Worm (Caenorhabditis elegans): ENCODE data around the gene syd-2.

Gene syd-2

ce11 chrX:10556764-10557163 is 1.7 kb upstream of the syd-2 start:
- no peak for TF ChIP-seq mep-1 (tag; optimal IDR thresholded peaks at IDR 0.05)
- no peak for TF ChIP-seq cnd-1 (tag; optimal IDR thresholded peaks at IDR 0.05)
- peak; percentile 31 for TF ChIP-seq unc-120 (tag; optimal IDR thresholded peaks at IDR 0.05; ENCODE audit: poor library complexity, severe bottlenecking)
- peak; percentile 52 for TF ChIP-seq lin-32 (GFP tag; optimal IDR thresholded peaks at IDR 0.05)
- TF ChIP-seq hlh-1 (tag; optimal IDR thresholded peaks at IDR 0.05): peak; percentile 42

DNA sequence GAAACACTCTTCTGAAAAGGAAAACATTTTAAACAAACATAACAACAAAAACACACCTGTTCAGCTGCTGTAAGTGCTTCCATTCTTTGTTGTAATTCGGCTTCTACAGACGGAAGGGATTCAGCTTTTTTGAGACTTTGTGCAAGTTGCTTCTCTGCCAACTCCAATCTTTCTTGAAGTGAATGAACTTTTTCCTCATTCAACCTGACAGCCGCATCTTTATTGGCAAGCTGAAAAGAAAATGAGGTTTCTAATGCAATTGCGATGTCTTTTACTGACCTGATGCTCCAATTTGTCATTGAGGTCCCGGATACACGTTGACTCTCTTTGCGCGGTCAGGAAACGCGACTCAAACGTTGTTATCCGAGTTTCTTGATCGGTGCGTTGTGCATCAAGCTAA is 2.0 kb downstream of the syd-2 start:
- TF ChIP-seq ceh-39 (tag; optimal IDR thresholded peaks at IDR 0.05): no peak
- TF ChIP-seq ces-1 (GFP tag; optimal IDR thresholded peaks at IDR 0.05): peak; percentile 6

ce11 chrX:10545716-10546115 is 9.3 kb downstream of the syd-2 start, which contains the start of gene F59F5.5:
TSS of gene F59F5.5 (plus strand) at chrX:10546016.
- TF ChIP-seq elt-3 (tag; optimal IDR thresholded peaks at IDR 0.05): no peak
- TF ChIP-seq ceh-43 (GFP tag; optimal IDR thresholded peaks at IDR 0.05): no peak
- TF ChIP-seq nhr-28 (tag; optimal IDR thresholded peaks at IDR 0.05): no peak
- TF ChIP-seq sptf-1 (tag; optimal IDR thresholded peaks at IDR 0.05): no peak
- TF ChIP-seq lin-13 (tag; optimal IDR thresholded peaks at IDR 0.05): no peak
- no peak for TF ChIP-seq nhr-2 (tag; optimal IDR thresholded peaks at IDR 0.05)
- no peak for TF ChIP-seq M03D4.4 (tag; optimal IDR thresholded peaks at IDR 0.05)
- TF ChIP-seq elt-1 (tag; optimal IDR thresholded peaks at IDR 0.05; ENCODE audit: borderline replicate concordance, insufficient read depth): no peak
- no peak for TF ChIP-seq unc-39 (tag; optimal IDR thresholded peaks at IDR 0.05)
- no peak for TF ChIP-seq bed-3 (GFP tag; optimal IDR thresholded peaks at IDR 0.05)
- TF ChIP-seq ceh-39 (tag; optimal IDR thresholded peaks at IDR 0.05): no peak
- TF ChIP-seq ham-2 (GFP tag; optimal IDR thresholded peaks at IDR 0.05): no peak
- TF ChIP-seq lin-32 (GFP tag; optimal IDR thresholded peaks at IDR 0.05): no peak
- TF ChIP-seq lsy-2 (tag; optimal IDR thresholded peaks at IDR 0.05): no peak

DNA sequence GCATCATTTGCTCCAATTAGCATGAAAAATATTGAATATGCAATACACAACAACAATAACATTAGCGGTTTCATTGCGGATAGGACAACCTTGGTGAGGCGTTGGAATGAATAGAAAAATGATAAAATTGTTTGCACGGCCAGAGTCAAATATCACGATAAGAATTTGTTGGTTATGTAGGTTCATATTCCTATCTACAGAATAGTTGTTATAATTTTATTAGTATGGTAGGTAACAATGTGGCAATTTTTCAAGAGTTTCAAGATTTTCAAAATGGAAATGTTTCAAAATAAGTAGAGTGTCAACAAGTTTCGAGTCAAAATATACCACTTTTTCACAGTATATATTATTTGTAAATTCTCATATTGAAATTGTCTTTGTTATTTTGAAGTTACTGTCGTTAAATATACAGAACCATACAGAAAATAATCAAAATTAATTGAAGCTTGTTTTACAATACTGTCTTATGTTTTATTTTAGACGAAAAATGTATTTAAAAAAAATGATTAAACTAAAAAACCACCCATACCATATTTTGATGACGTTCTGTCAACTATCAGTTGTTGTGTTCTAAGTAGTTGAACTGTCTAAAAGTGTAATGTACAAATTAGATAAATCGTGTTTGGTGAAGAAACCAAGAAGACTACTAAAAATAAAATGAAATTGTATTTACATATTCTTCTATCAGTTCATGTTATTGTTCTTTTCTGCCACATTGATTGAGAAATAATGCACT is 12.6 kb downstream of the syd-2 start, which contains the start of the genes F59F5.3 and F59F5.4:
F59F5.3 (minus strand) TSS at position 101 of the 736 bp plus-strand sequence.
F59F5.4 (plus strand) TSS at position 686 of the 736 bp plus-strand sequence.
- TF ChIP-seq unc-120 (tag; optimal IDR thresholded peaks at IDR 0.05; ENCODE audit: poor library complexity, severe bottlenecking) (no peak), ceh-39 (tag; optimal IDR thresholded peaks at IDR 0.05) (no peak), lsy-2 (tag; optimal IDR thresholded peaks at IDR 0.05) (no peak), ztf-11 (tag; optimal IDR thresholded peaks at IDR 0.05) (no peak), lin-13 (tag; optimal IDR thresholded peaks at IDR 0.05) (no peak), blmp-1 (tag; optimal IDR thresholded peaks at IDR 0.05) (no peak), nhr-28 (tag; optimal IDR thresholded peaks at IDR 0.05) (no peak), cnd-1 (tag; optimal IDR thresholded peaks at IDR 0.05) (no peak), ceh-43 (GFP tag; optimal IDR thresholded peaks at IDR 0.05) (no peak), mab-5 (tag; optimal IDR thresholded peaks at IDR 0.05) (no peak), sptf-1 (tag; optimal IDR thresholded peaks at IDR 0.05) (no peak), hlh-1 (tag; optimal IDR thresholded peaks at IDR 0.05) (no peak)

DNA sequence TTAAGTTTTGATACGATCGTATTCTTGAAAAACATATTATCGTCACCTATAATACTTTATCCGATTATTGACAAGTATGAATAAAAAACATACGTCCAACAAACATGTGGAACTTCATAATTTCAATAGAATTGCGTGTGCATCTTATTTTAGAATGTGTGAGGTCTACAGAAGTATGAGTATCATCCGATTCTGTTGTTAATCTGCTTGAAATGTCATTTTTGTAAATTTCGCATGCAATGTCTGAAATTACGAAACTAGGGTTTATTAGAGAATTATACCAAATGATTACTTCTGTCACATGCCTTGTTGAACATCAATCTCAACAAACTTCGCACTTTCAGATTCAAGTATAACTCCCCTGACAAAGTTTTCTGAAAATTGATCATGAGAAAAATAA is 13.2 kb downstream of the syd-2 start:
- no peak for TF ChIP-seq nhr-237 (tag; optimal IDR thresholded peaks at IDR 0.05)
- TF ChIP-seq lsy-2 (tag; optimal IDR thresholded peaks at IDR 0.05): no peak
- no peak for TF ChIP-seq ces-1 (GFP tag; optimal IDR thresholded peaks at IDR 0.05)
- TF ChIP-seq nhr-2 (tag; optimal IDR thresholded peaks at IDR 0.05): no peak
- no peak for TF ChIP-seq bed-3 (GFP tag; optimal IDR thresholded peaks at IDR 0.05)
- TF ChIP-seq elt-3 (tag; optimal IDR thresholded peaks at IDR 0.05): no peak
- no peak for TF ChIP-seq nhr-28 (tag; optimal IDR thresholded peaks at IDR 0.05)
- no peak for TF ChIP-seq ceh-43 (GFP tag; optimal IDR thresholded peaks at IDR 0.05)

DNA sequence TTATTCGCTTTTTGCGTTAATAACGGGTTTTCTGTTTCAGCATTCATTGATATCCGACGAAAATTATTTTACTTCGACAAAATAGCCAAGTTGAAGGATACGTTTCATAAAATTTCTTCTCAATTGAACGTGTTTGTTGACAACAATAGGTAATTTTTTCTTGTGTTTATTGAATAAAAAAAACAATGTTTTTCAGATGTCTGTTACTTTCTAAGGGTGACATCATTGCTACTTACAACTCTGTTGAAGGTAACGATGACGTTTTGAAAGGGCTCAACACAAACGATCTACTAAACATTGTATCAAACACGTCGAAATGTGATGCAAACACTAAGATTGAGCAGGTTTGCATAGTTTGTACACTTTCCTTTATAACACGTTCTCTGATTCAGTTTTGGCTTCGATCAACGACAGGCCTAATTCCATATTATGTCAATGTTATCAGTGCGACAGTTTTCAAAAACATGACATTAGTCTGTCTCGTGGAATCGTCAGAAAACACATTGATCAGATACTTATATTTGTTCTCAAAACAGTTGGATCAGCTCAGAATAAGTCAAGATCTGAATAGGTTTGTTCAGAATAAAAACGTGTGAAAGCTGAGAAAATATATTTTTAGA is 20.3 kb downstream of the syd-2 start:
- no peak for TF ChIP-seq elt-3 (tag; optimal IDR thresholded peaks at IDR 0.05)
- TF ChIP-seq unc-39 (tag; optimal IDR thresholded peaks at IDR 0.05): no peak
- no peak for TF ChIP-seq zip-8 (tag; optimal IDR thresholded peaks at IDR 0.05)
- TF ChIP-seq nhr-2 (tag; optimal IDR thresholded peaks at IDR 0.05): no peak
- no peak for TF ChIP-seq elt-1 (tag; optimal IDR thresholded peaks at IDR 0.05; ENCODE audit: borderline replicate concordance, insufficient read depth)
- TF ChIP-seq ceh-43 (GFP tag; optimal IDR thresholded peaks at IDR 0.05): no peak
- no peak for TF ChIP-seq sptf-1 (tag; optimal IDR thresholded peaks at IDR 0.05)
- no peak for TF ChIP-seq nhr-28 (tag; optimal IDR thresholded peaks at IDR 0.05)
- TF ChIP-seq nhr-237 (tag; optimal IDR thresholded peaks at IDR 0.05): no peak
- TF ChIP-seq ces-1 (GFP tag; optimal IDR thresholded peaks at IDR 0.05): no peak
- TF ChIP-seq lin-32 (GFP tag; optimal IDR thresholded peaks at IDR 0.05): no peak

Measured in whole organism, mixed stage, embryonic.